Worm (Caenorhabditis elegans) whole organism, mixed stage, embryonic: ENCODE results near the gene C34B4.4.

Source experiments
- M03D4.4 ChIP-seq: sonication (generic microtip); optimal IDR thresholded peaks from 2 replicates; lab custom pipeline; 2017; ENCODE audit warnings: mild to moderate bottlenecking, missing genetic modification characterization, missing compliant biosample characterization
- bed-3 ChIP-seq: fragments of 200-800 bp; sonication (Bioruptor generic); optimal IDR thresholded peaks from 3 replicates; lab custom pipeline; 2018; ENCODE audit warnings: mild to moderate bottlenecking, missing genetic modification characterization, moderate library complexity, missing compliant biosample characterization
- blmp-1 ChIP-seq: fragments of 150-350 bp; optimal IDR thresholded peaks from 2 replicates; lab custom pipeline; 2014; ENCODE audit warnings: missing biosample characterization, missing genetic modification characterization
- ceh-39 ChIP-seq: fragments of 150-350 bp; optimal IDR thresholded peaks from 2 replicates; lab custom pipeline; 2014; ENCODE audit warnings: missing biosample characterization, missing genetic modification characterization
- ceh-43 ChIP-seq: fragments of 200-800 bp; sonication (Bioruptor generic); optimal IDR thresholded peaks from 2 replicates; lab custom pipeline; 2018; ENCODE audit warnings: mild to moderate bottlenecking, missing genetic modification characterization, moderate library complexity, missing compliant biosample characterization
- ceh-83 ChIP-seq: fragments of 200-800 bp; sonication (Bioruptor generic); optimal IDR thresholded peaks from 2 replicates; lab custom pipeline; 2018; ENCODE audit warnings: mild to moderate bottlenecking, missing genetic modification characterization, missing compliant biosample characterization
- cnd-1 ChIP-seq: fragments of 200-800 bp; sonication (Bioruptor generic); optimal IDR thresholded peaks from 2 replicates; lab custom pipeline; 2018; ENCODE audit warnings: mild to moderate bottlenecking, missing genetic modification characterization, missing compliant biosample characterization
- drap-1 ChIP-seq: fragments of 200-800 bp; sonication (Bioruptor generic); optimal IDR thresholded peaks from 3 replicates; lab custom pipeline; 2018; ENCODE audit warnings: mild to moderate bottlenecking, missing genetic modification characterization, missing compliant biosample characterization
- elt-1 ChIP-seq: sonication (generic microtip); optimal IDR thresholded peaks from 2 replicates; lab custom pipeline; 2017; ENCODE audit warnings: missing genetic modification characterization, mild to moderate bottlenecking, missing compliant biosample characterization, antibody characterized with exemption, moderate library complexity, borderline replicate concordance; ENCODE audit not compliant: insufficient read depth
- elt-3 ChIP-seq: fragments of 150-350 bp; optimal IDR thresholded peaks from 2 replicates; lab custom pipeline; 2014; ENCODE audit warnings: missing biosample characterization, missing genetic modification characterization
- ham-2 ChIP-seq: fragments of 200-800 bp; sonication (Bioruptor generic); optimal IDR thresholded peaks from 2 replicates; lab custom pipeline; 2018; ENCODE audit warnings: mild to moderate bottlenecking, missing genetic modification characterization, missing compliant biosample characterization
- hlh-1 ChIP-seq: fragments of 150-350 bp; optimal IDR thresholded peaks from 2 replicates; lab custom pipeline; 2014; ENCODE audit warnings: missing biosample characterization, missing genetic modification reagents, missing genetic modification characterization
- lin-13 ChIP-seq: fragments of 150-350 bp; optimal IDR thresholded peaks from 2 replicates; lab custom pipeline; 2014; ENCODE audit warnings: missing biosample characterization, missing genetic modification characterization
- lin-32 ChIP-seq: fragments of 200-800 bp; sonication (Bioruptor generic); optimal IDR thresholded peaks from 2 replicates; lab custom pipeline; 2018; ENCODE audit warnings: mild to moderate bottlenecking, missing genetic modification characterization, missing compliant biosample characterization
- lsy-2 ChIP-seq: fragments of 150-350 bp; optimal IDR thresholded peaks from 2 replicates; lab custom pipeline; 2014; ENCODE audit warnings: missing biosample characterization, missing genetic modification characterization
- mab-5 ChIP-seq: fragments of 150-350 bp; optimal IDR thresholded peaks from 2 replicates; lab custom pipeline; 2014; ENCODE audit warnings: missing biosample characterization, missing genetic modification characterization
- mep-1 ChIP-seq: fragments of 150-350 bp; optimal IDR thresholded peaks from 2 replicates; lab custom pipeline; 2017; ENCODE audit warnings: missing biosample characterization, missing genetic modification reagents, missing genetic modification characterization, inconsistent platforms
- mls-2 ChIP-seq: sonication (generic microtip); optimal IDR thresholded peaks from 2 replicates; lab custom pipeline; 2016; ENCODE audit warnings: mild to moderate bottlenecking, missing genetic modification characterization, moderate library complexity, missing compliant biosample characterization
- nhr-12 ChIP-seq: fragments of 150-350 bp; optimal IDR thresholded peaks from 2 replicates; lab custom pipeline; 2014; ENCODE audit warnings: missing biosample characterization, missing genetic modification characterization
- nhr-2 ChIP-seq: fragments of 150-350 bp; optimal IDR thresholded peaks from 2 replicates; lab custom pipeline; 2014; ENCODE audit warnings: missing biosample characterization, missing genetic modification characterization
- nhr-237 ChIP-seq: fragments of 150-350 bp; optimal IDR thresholded peaks from 2 replicates; lab custom pipeline; 2014; ENCODE audit warnings: missing biosample characterization, missing genetic modification characterization
- nhr-28 ChIP-seq: fragments of 150-350 bp; optimal IDR thresholded peaks from 2 replicates; lab custom pipeline; 2014; ENCODE audit warnings: missing biosample characterization, missing genetic modification characterization
- pha-4 ChIP-seq: fragments of 150-350 bp; optimal IDR thresholded peaks from 2 replicates; lab custom pipeline; 2018; ENCODE audit warnings: missing biosample characterization, missing genetic modification reagents, missing genetic modification characterization
- sem-2 ChIP-seq: fragments of 200-800 bp; sonication (Bioruptor generic); optimal IDR thresholded peaks from 2 replicates; lab custom pipeline; 2018; ENCODE audit warnings: mild to moderate bottlenecking, missing genetic modification characterization, missing compliant biosample characterization
- snpc-4 ChIP-seq: fragments of 150-350 bp; optimal IDR thresholded peaks from 2 replicates; lab custom pipeline; 2014; ENCODE audit warnings: missing biosample characterization, missing genetic modification characterization
- sptf-1 ChIP-seq: sonication (generic microtip); optimal IDR thresholded peaks from 2 replicates; lab custom pipeline; 2017; ENCODE audit warnings: mild to moderate bottlenecking, missing genetic modification characterization, moderate library complexity, missing compliant biosample characterization
- tbx-8 ChIP-seq: fragments of 200-800 bp; sonication (Bioruptor generic); optimal IDR thresholded peaks from 2 replicates; lab custom pipeline; 2018; ENCODE audit warnings: mild to moderate bottlenecking, missing genetic modification characterization, moderate library complexity, missing compliant biosample characterization
- unc-120 ChIP-seq: sonication (generic microtip); optimal IDR thresholded peaks from 2 replicates; lab custom pipeline; 2017; ENCODE audit warnings: missing genetic modification characterization, missing compliant biosample characterization; ENCODE audit not compliant: poor library complexity, severe bottlenecking
- unc-39 ChIP-seq: fragments of 150-350 bp; optimal IDR thresholded peaks from 2 replicates; lab custom pipeline; 2014; ENCODE audit warnings: missing biosample characterization, missing genetic modification characterization
- unc-62 ChIP-seq: fragments of 150-350 bp; optimal IDR thresholded peaks from 2 replicates; lab custom pipeline; 2014; ENCODE audit warnings: missing biosample characterization, missing genetic modification reagents, missing genetic modification characterization
- zip-8 ChIP-seq: fragments of 150-350 bp; optimal IDR thresholded peaks from 2 replicates; lab custom pipeline; 2014; ENCODE audit warnings: missing biosample characterization, missing genetic modification characterization
- ztf-11 ChIP-seq: fragments of 150-350 bp; optimal IDR thresholded peaks from 2 replicates; lab custom pipeline; 2014; ENCODE audit warnings: missing biosample characterization, missing genetic modification characterization

C34B4.4 gene

DNA sequence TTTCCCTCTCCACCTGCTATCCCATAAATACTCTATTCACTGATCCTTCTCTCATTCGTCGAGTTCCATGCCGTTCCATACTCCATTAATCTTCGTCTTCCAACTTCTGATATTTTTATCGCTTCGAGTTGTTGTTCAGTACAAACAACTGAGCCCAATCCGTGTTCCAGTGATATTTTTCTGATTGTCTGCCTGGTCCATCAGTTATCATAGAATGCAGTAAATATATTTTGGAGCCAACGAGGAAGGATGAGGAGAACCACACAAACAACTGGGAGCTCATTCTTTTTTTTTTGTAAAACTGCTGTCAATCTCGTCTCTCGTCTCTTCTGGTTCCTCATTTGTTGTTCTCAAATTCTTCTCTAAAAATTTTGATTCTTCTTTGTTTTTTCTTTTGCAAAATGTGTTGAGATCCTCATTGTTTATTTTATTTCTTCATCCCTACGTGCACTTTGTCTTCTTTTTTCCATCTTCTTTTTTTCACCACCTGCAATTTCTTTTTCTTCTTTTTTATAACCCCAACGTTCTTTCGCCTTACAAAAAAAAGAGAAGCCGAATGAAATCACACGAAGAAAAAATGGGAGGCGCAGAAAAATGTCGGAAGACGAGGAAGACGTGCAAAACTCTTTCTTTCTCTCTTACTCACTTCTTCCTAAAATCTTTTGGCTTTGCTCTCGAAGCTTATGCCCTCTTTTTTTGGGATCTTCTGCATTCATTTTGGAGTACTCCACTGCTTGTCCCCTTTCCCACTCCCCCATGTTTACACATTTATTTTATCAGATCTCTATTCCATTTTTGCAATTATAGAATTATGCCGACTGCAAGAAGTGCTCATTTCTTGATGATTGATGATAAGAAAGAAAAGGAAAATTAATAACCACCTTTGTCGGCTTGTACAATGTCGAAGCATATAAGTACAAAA, 6.2 kb upstream of the C34B4.4 start:
- no peak for TF ChIP-seq lin-32
- TF ChIP-seq ztf-11 (tag; lab: Kevin White, UChicago), result no peak
- no peak for TF ChIP-seq drap-1 (GFP tag; lab: Kevin White, UChicago)
- no peak for TF ChIP-seq pha-4 (tag; lab: Kevin White, UChicago)
- TF ChIP-seq cnd-1 (tag; lab: Kevin White, UChicago), result no peak
- no peak for TF ChIP-seq lsy-2 (tag; lab: Kevin White, UChicago)
- no peak for TF ChIP-seq unc-120
- TF ChIP-seq sptf-1 (tag; lab: Kevin White, UChicago), result no peak
- TF ChIP-seq M03D4.4 (tag; lab: Kevin White, UChicago), result no peak
- no peak for TF ChIP-seq nhr-12 (tag; lab: Kevin White, UChicago)
- no peak for TF ChIP-seq bed-3 (GFP tag; lab: Kevin White, UChicago)
- no peak for TF ChIP-seq tbx-8 (GFP tag; lab: Kevin White, UChicago)
- TF ChIP-seq elt-3, result no peak
- no peak for TF ChIP-seq ceh-39 (tag; lab: Kevin White, UChicago)
- no peak for TF ChIP-seq nhr-2 (tag; lab: Kevin White, UChicago)
- no peak for TF ChIP-seq snpc-4
- TF ChIP-seq nhr-28 (tag; lab: Kevin White, UChicago), result no peak
- no peak for TF ChIP-seq mls-2 (tag; lab: Kevin White, UChicago)
- no peak for TF ChIP-seq ham-2 (GFP tag; lab: Kevin White, UChicago)
- TF ChIP-seq zip-8 (tag; lab: Kevin White, UChicago), result no peak

DNA sequence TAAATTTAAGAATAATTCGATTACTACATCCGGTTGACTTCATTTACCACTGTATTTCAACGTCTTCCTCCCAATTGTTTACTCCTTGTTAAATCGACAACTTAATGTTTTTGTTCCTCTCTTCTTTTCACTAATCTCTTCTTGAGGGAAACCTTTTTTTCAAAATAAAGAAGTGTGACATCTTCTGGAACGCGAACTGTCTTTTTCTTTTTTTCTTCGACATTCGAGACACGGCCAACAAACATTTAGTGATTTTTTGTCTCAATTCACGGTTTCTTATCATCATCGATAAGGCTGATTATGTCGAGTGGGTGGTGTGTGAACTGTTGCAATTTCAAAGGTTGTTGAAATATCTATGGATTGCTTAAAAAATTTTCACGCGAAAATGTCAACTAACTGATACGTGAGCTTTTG, 5.0 kb upstream of the C34B4.4 start:
- TF ChIP-seq lin-13 (tag; lab: Kevin White, UChicago) (no peak), blmp-1 (tag; lab: Kevin White, UChicago) (no peak), pha-4 (tag; lab: Kevin White, UChicago) (no peak), ceh-39 (tag; lab: Kevin White, UChicago) (no peak), zip-8 (tag; lab: Kevin White, UChicago) (no peak), elt-3 (no peak), lsy-2 (tag; lab: Kevin White, UChicago) (no peak), ham-2 (GFP tag; lab: Kevin White, UChicago) (no peak), nhr-2 (tag; lab: Kevin White, UChicago) (no peak)
- TF ChIP-seq, all 35 proteins: peak for 0

DNA sequence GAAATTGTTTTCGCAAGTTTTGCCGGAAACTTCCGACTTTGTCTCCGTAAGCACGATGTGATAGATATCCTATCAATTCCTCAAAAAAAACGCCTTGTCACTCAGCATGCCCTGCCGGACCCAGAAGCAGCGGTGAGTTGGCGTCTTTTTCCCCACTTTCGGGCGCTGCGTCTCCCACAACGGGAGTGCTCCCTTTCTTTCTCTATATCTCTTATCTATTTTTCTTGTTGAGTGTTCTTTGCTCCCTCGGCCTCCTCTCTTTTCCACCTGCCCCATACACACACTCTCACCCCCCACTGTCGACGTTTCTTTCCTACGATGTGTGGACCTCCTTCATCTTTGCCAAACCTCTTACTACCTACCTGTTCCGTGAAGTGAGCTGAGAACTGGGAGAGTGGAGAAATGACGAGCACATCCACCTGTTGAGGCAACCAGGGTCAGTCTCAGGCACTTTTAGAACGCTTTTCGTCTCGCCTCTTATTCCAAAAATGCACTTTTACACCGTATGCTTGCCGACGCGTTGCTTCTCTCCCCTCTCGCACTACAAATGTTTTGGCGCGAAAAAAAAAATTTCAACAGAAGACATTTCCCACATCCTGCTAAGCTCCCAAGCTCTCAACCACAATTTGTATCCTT, 4.2 kb upstream of the C34B4.4 start:
- TF ChIP-seq ztf-11 (tag; lab: Kevin White, UChicago) (peak; percentile 12), pha-4 (tag; lab: Kevin White, UChicago) (peak; percentile 32), sptf-1 (tag; lab: Kevin White, UChicago) (peak; percentile 33), elt-1 (no peak), unc-62 (GFP tag; lab: Kevin White, UChicago) (peak; percentile 93), unc-120 (peak; percentile 99), hlh-1 (tag; lab: Kevin White, UChicago) (peak; percentile 52), mep-1 (tag; lab: Kevin White, UChicago) (peak; percentile 52), M03D4.4 (tag; lab: Kevin White, UChicago) (peak; percentile 10), unc-39 (no peak), nhr-237 (peak; percentile 4), sem-2 (no peak), lsy-2 (tag; lab: Kevin White, UChicago) (peak; percentile 30)

DNA sequence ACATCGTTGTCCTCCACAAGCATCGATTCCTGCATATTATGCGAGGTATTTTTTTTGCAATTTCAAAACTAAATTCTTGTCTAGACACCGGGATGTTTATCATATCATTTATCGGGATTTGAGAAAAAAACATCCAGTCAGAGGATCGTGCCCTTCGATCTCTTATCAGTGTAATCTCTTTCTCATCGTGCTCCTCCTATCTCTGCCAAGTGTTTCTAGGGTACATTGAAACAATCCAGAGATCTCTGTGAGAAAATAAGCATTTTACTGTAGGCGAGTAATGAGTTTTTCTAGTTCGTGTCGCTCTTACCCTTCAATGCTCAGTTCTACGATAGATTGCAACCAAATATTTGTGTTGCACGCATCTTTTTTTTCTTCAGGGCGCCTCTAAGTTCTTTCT, 1.7 kb upstream of the C34B4.4 start:
- TF ChIP-seq elt-1 (peak; percentile 14), mab-5 (tag; lab: Kevin White, UChicago) (no peak)
- TF ChIP-seq, all 35 proteins: peak for 1

DNA sequence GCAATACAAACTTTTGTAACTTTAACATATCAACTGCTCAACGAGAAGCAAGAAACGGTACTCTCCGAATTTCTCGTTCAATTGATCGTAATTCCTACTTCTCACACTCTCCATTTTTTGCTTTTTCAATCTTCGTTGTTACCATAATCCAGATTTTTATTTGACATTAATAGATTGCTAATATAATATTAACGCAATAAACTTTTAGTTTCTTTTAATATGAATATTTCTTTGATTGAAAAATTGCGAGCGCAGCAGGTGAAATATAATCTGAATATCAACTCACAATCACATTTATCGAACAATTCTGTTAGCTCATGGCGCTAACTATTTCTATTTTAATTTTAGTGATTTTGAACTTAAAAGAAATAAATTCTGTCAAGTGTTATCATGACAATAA, 2.1 kb downstream of the C34B4.4 start, which contains the start of gene lurp-4:
lurp-4 (plus strand) TSS at position 301 of the 400 bp plus-strand sequence.
- TF ChIP-seq sem-2 (no peak), mls-2 (tag; lab: Kevin White, UChicago) (no peak), nhr-237 (no peak), nhr-28 (tag; lab: Kevin White, UChicago) (no peak), hlh-1 (tag; lab: Kevin White, UChicago) (no peak), nhr-2 (tag; lab: Kevin White, UChicago) (no peak), ceh-83 (no peak), ceh-43 (GFP tag; lab: Kevin White, UChicago) (no peak), lin-32 (no peak), lin-13 (tag; lab: Kevin White, UChicago) (no peak), sptf-1 (tag; lab: Kevin White, UChicago) (no peak)
